Worm (Caenorhabditis elegans): ENCODE measurements around the gene nra-3.

- TF ChIP-seq elt-1 (tag; optimal IDR thresholded peaks at IDR 0.05; ENCODE audit: borderline replicate concordance, insufficient read depth) (no peak), nhr-28 (tag; optimal IDR thresholded peaks at IDR 0.05) (no peak), hlh-1 (tag; optimal IDR thresholded peaks at IDR 0.05) (no peak), unc-39 (tag; optimal IDR thresholded peaks at IDR 0.05) (no peak), nhr-237 (tag; optimal IDR thresholded peaks at IDR 0.05) (no peak), nhr-12 (tag; optimal IDR thresholded peaks at IDR 0.05) (no peak), ces-1 (GFP tag; optimal IDR thresholded peaks at IDR 0.05) (peak; percentile 66), cnd-1 (tag; optimal IDR thresholded peaks at IDR 0.05) (no peak), tbx-8 (GFP tag; optimal IDR thresholded peaks at IDR 0.05) (no peak), blmp-1 (tag; optimal IDR thresholded peaks at IDR 0.05) (no peak), ceh-83 (GFP tag; optimal IDR thresholded peaks at IDR 0.05) (no peak)
Observed at ce11 chrX:9956052-9956451, 24.8 kb upstream of the nra-3 start.

Data from whole organism, mixed stage, embryonic.